Worm (Caenorhabditis elegans) whole organism, L1 larva: ENCODE data around the gene atg-18.

ENCODE experiments used
- C04F5.9 ChIP-seq: sonication (generic microtip); optimal IDR thresholded peaks from 2 replicates; lab custom pipeline; 2016; ENCODE audit warnings: missing genetic modification characterization, missing compliant biosample characterization
- ama-1 ChIP-seq: fragments of 150-350 bp; optimal IDR thresholded peaks from 2 replicates; lab custom pipeline; 2014
- dpl-1 ChIP-seq, 3 experiments: fragments of 150-350 bp in 2 of 3; sonication (generic microtip) in 1 of 3; optimal IDR thresholded peaks; 2 replicates each; lab custom pipeline; 2014 to 2017; ENCODE audit warnings: missing biosample characterization in 3 of 3, missing genetic modification characterization in 3 of 3, missing genetic modification reagents in 3 of 3
- elt-3 ChIP-seq, 6 experiments: fragments of 150-350 bp in 1 of 6; sonication (generic microtip); optimal IDR thresholded peaks; 2 replicates each; lab custom pipeline; 2017 to 2018; ENCODE audit warnings: missing biosample characterization in 6 of 6, missing genetic modification characterization in 6 of 6, inconsistent platforms in 1 of 6
- hpl-2 ChIP-seq: fragments of 150-350 bp; optimal IDR thresholded peaks from 2 replicates; lab custom pipeline; 2014; ENCODE audit warnings: missing biosample characterization, missing genetic modification reagents, missing genetic modification characterization
- nhr-237 ChIP-seq: fragments of 150-350 bp; optimal IDR thresholded peaks from 2 replicates; lab custom pipeline; 2014; ENCODE audit warnings: missing biosample characterization, missing genetic modification characterization
- nhr-77 ChIP-seq: fragments of 150-350 bp; optimal IDR thresholded peaks from 2 replicates; lab custom pipeline; 2014; ENCODE audit warnings: missing biosample characterization, missing genetic modification characterization
- skn-1 ChIP-seq: fragments of 150-350 bp; optimal IDR thresholded peaks from 2 replicates; lab custom pipeline; 2014; ENCODE audit warnings: missing biosample characterization, missing genetic modification characterization
- snpc-4 ChIP-seq: fragments of 150-350 bp; optimal IDR thresholded peaks from 2 replicates; lab custom pipeline; 2014; ENCODE audit warnings: missing biosample characterization, missing genetic modification characterization
- sptf-1 ChIP-seq: fragments of 150-350 bp; optimal IDR thresholded peaks from 2 replicates; lab custom pipeline; 2014; ENCODE audit warnings: missing biosample characterization, missing genetic modification characterization
- unc-62 ChIP-seq: fragments of 150-350 bp; optimal IDR thresholded peaks from 2 replicates; lab custom pipeline; 2014; ENCODE audit warnings: missing biosample characterization, missing genetic modification reagents, missing genetic modification characterization
- zag-1 ChIP-seq: fragments of 150-350 bp; optimal IDR thresholded peaks from 2 replicates; lab custom pipeline; 2014; ENCODE audit warnings: missing biosample characterization, missing genetic modification characterization
- zip-4 ChIP-seq: fragments of 200-800 bp; sonication (Bioruptor generic); optimal IDR thresholded peaks from 2 replicates; lab custom pipeline; 2018; ENCODE audit warnings: mild to moderate bottlenecking, missing genetic modification characterization, moderate library complexity, missing compliant biosample characterization
- ztf-11 ChIP-seq, 2 experiments: sonication (generic microtip); optimal IDR thresholded peaks; 2 replicates each; lab custom pipeline; 2016 to 2017; ENCODE audit warnings: missing genetic modification characterization in 2 of 2, missing biosample characterization in 1 of 2, missing compliant biosample characterization in 1 of 2

DNA sequence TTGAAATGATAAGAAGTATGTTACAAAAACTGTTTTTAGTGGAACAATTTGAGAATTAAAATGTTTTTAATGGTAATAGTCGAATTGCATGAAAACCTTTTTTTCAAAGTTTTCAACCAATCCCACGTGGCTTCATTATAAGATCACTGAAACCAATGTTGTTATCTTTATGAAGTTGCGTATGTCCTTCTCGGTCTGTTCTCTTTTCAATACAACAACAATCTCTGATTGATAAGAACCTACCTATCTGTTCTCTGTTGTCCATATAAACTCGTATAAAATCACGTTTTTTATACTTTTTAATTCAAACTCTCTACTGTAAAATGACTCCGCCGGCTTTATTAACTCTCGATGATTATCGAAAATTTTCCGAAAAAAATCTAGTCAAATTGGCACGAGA, 27.9 kb downstream of the atg-18 start, which contains the start of gene F41E6.5:
- TF ChIP-seq hpl-2 (GFP tag; lab: Kevin White, UChicago) (no peak), ama-1 (lab: Kevin White, UChicago) (no peak), skn-1 (tag; lab: Kevin White, UChicago) (no peak), nhr-237 (tag; lab: Kevin White, UChicago) (no peak), nhr-77 (tag; lab: Kevin White, UChicago) (no peak), C04F5.9 (no peak), zip-4 (no peak), unc-62 (GFP tag; lab: Kevin White, UChicago) (no peak), dpl-1 (GFP tag; optimal IDR thresholded peaks at IDR 0.05; lab: Kevin White, UChicago) (no peak), zag-1 (tag; lab: Kevin White, UChicago) (no peak), sptf-1 (tag; lab: Kevin White, UChicago) (no peak), snpc-4 (tag; lab: Kevin White, UChicago) (no peak), ztf-11 (tag; optimal IDR thresholded peaks at IDR 0.05; lab: Kevin White, UChicago) (no peak), elt-3 (tag; optimal IDR thresholded peaks at IDR 0.05; lab: Kevin White, UChicago) (peak in 3 of 6 experiments; percentile 12 to 91 (median 24))
